Fruit fly (Drosophila melanogaster): ENCODE measurements around the gene CG12990.

DNA sequence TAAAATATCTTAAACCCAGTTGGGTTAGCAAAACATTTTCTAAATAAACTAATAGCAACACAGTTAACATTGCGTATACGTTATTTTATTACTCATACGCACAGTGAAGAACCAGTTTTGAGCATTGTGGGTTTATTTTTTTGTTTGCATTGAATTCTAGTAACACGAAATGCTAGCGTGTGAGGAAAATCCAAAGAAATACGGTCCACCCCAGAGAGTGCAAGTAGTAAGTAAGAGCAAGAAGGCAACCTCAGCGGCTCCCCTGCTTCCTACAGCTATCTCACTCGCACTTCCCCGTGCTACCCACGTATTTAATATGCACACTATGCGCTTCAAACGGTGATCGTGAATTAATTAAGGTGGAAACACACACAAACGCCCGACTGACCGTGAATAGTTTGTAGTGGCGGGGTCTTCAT, 46.7 kb downstream of the CG12990 start:
- peak; percentile 68 for TF ChIP-seq CG9139 (GFP tag; optimal IDR thresholded peaks at IDR 0.05)
- TF ChIP-seq CG32006 (GFP tag; optimal IDR thresholded peaks at IDR 0.05) = peak; percentile 92
- TF ChIP-seq Sox102F (GFP tag; optimal IDR thresholded peaks at IDR 0.05) = peak; percentile 95
- peak; percentile 92 for TF ChIP-seq CG6276 (GFP tag; optimal IDR thresholded peaks at IDR 0.05)
- TF ChIP-seq CG3032 (tag; optimal IDR thresholded peaks at IDR 0.05) = peak; percentile 77
- TF ChIP-seq Met (GFP tag; optimal IDR thresholded peaks at IDR 0.05) = peak; percentile 95
- peak; percentile 89 for TF ChIP-seq CG8632 (GFP tag; optimal IDR thresholded peaks at IDR 0.05)
- peak; percentile 51 for TF ChIP-seq fkh (GFP tag; optimal IDR thresholded peaks at IDR 0.05)
- peak; percentile 81 for TF ChIP-seq Blimp-1 (GFP tag; optimal IDR thresholded peaks at IDR 0.05)

Measured in whole organism, prepupa.